Worm (Caenorhabditis elegans) whole organism, late embryonic: ENCODE data around the gene syd-1.

ENCODE experiments used
- C08G9.2 ChIP-seq: sonication (generic microtip); optimal IDR thresholded peaks from 2 replicates; lab custom pipeline; 2016; ENCODE audit warnings: mild to moderate bottlenecking, missing genetic modification characterization, moderate library complexity, missing compliant biosample characterization
- F13H6.1 ChIP-seq: sonication (generic microtip); optimal IDR thresholded peaks from 2 replicates; lab custom pipeline; 2016; ENCODE audit warnings: missing genetic modification characterization, missing compliant biosample characterization
- K09A11.1 ChIP-seq: sonication (generic microtip); optimal IDR thresholded peaks from 2 replicates; lab custom pipeline; 2017; ENCODE audit warnings: antibody characterized with exemption, mild to moderate bottlenecking, missing genetic modification characterization, missing compliant biosample characterization; ENCODE audit not compliant: insufficient read depth
- ceh-14 ChIP-seq: sonication (generic microtip); optimal IDR thresholded peaks from 2 replicates; lab custom pipeline; 2016; ENCODE audit warnings: missing genotype, missing genetic modification characterization, missing compliant biosample characterization
- ceh-18 ChIP-seq: sonication (generic microtip); optimal IDR thresholded peaks from 2 replicates; lab custom pipeline; 2016; ENCODE audit warnings: missing genetic modification characterization, missing compliant biosample characterization
- ceh-19 ChIP-seq: fragments of 200-800 bp; sonication (Bioruptor generic); optimal IDR thresholded peaks from 2 replicates; lab custom pipeline; 2018; ENCODE audit warnings: mild to moderate bottlenecking, missing genetic modification characterization, missing compliant biosample characterization
- ceh-2 ChIP-seq: sonication (generic microtip); optimal IDR thresholded peaks from 2 replicates; lab custom pipeline; 2016; ENCODE audit warnings: missing genotype, missing genetic modification characterization, missing compliant biosample characterization
- ceh-31 ChIP-seq: sonication (generic microtip); optimal IDR thresholded peaks from 2 replicates; lab custom pipeline; 2016; ENCODE audit warnings: missing genetic modification characterization, missing compliant biosample characterization
- ceh-34 ChIP-seq: sonication (generic microtip); optimal IDR thresholded peaks from 2 replicates; lab custom pipeline; 2016; ENCODE audit warnings: mild to moderate bottlenecking, missing genetic modification characterization, missing compliant biosample characterization
- ceh-9 ChIP-seq: sonication (generic microtip); optimal IDR thresholded peaks from 2 replicates; lab custom pipeline; 2016; ENCODE audit warnings: mild to moderate bottlenecking, missing genetic modification characterization, inconsistent platforms, missing compliant biosample characterization
- che-1 ChIP-seq: sonication (generic microtip); optimal IDR thresholded peaks from 2 replicates; lab custom pipeline; 2016; ENCODE audit warnings: mild to moderate bottlenecking, missing genetic modification characterization, missing compliant biosample characterization
- dve-1 ChIP-seq: sonication (generic microtip); optimal IDR thresholded peaks from 2 replicates; lab custom pipeline; 2017; ENCODE audit warnings: antibody characterized with exemption, mild to moderate bottlenecking, missing genetic modification characterization, missing compliant biosample characterization
- elt-4 ChIP-seq: sonication (generic microtip); optimal IDR thresholded peaks from 2 replicates; lab custom pipeline; 2016; ENCODE audit warnings: missing genetic modification characterization, missing compliant biosample characterization
- eyg-1 ChIP-seq: sonication (generic microtip); optimal IDR thresholded peaks from 2 replicates; lab custom pipeline; 2016; ENCODE audit warnings: missing genotype, missing genetic modification characterization, missing compliant biosample characterization
- fax-1 ChIP-seq: sonication (generic microtip); optimal IDR thresholded peaks from 2 replicates; lab custom pipeline; 2016; ENCODE audit warnings: missing genotype, missing genetic modification characterization, missing compliant biosample characterization
- hlh-15 ChIP-seq: sonication (generic microtip); optimal IDR thresholded peaks from 2 replicates; lab custom pipeline; 2016; ENCODE audit warnings: missing genetic modification characterization, missing compliant biosample characterization
- hlh-30 ChIP-seq: sonication (generic microtip); optimal IDR thresholded peaks from 2 replicates; lab custom pipeline; 2017; ENCODE audit warnings: antibody characterized with exemption, missing genetic modification characterization, missing compliant biosample characterization; ENCODE audit not compliant: insufficient read depth
- hlh-8 ChIP-seq: sonication (generic microtip); optimal IDR thresholded peaks from 2 replicates; lab custom pipeline; 2016; ENCODE audit warnings: missing genotype, missing genetic modification characterization, missing compliant biosample characterization
- lim-6 ChIP-seq: sonication (generic microtip); optimal IDR thresholded peaks from 2 replicates; lab custom pipeline; 2016; ENCODE audit warnings: missing genetic modification characterization, missing compliant biosample characterization
- lin-11 ChIP-seq: fragments of 200-800 bp; sonication (Bioruptor generic); optimal IDR thresholded peaks from 2 replicates; lab custom pipeline; 2018; ENCODE audit warnings: mild to moderate bottlenecking, missing genetic modification characterization, missing compliant biosample characterization
- nfya-1 ChIP-seq: sonication (generic microtip); optimal IDR thresholded peaks from 2 replicates; lab custom pipeline; 2017; ENCODE audit warnings: missing genetic modification characterization, mild to moderate bottlenecking, missing compliant biosample characterization, antibody characterized with exemption, moderate library complexity
- nhr-11 ChIP-seq: fragments of 150-350 bp; optimal IDR thresholded peaks from 2 replicates; lab custom pipeline; 2014; ENCODE audit warnings: missing biosample characterization, missing genetic modification characterization
- pag-3 ChIP-seq: sonication (generic microtip); optimal IDR thresholded peaks from 2 replicates; lab custom pipeline; 2016; ENCODE audit warnings: missing compliant biosample characterization, missing genetic modification characterization, borderline replicate concordance
- pqm-1 ChIP-seq: sonication (generic microtip); optimal IDR thresholded peaks from 2 replicates; lab custom pipeline; 2016; ENCODE audit warnings: missing genetic modification characterization, missing compliant biosample characterization
- pros-1 ChIP-seq: fragments of 150-350 bp; optimal IDR thresholded peaks from 2 replicates; lab custom pipeline; 2014; ENCODE audit warnings: missing biosample characterization, missing genetic modification reagents, missing genetic modification characterization
- ref-2 ChIP-seq: sonication (generic microtip); optimal IDR thresholded peaks from 2 replicates; lab custom pipeline; 2016; ENCODE audit warnings: missing genetic modification characterization, missing compliant biosample characterization
- rnt-1 ChIP-seq: sonication (generic microtip); optimal IDR thresholded peaks from 2 replicates; lab custom pipeline; 2016; ENCODE audit warnings: missing genetic modification characterization, missing compliant biosample characterization
- sdc-2 ChIP-seq: sonication (generic microtip); optimal IDR thresholded peaks from 2 replicates; lab custom pipeline; 2016; ENCODE audit warnings: missing genotype, missing genetic modification characterization, missing compliant biosample characterization
- sox-2 ChIP-seq: fragments of 200-800 bp; sonication (Bioruptor generic); IDR thresholded peaks from 2 replicates; pipeline ENCODE4 v1.3.6; 2022; ENCODE audit warnings: missing genetic modification reagents, missing genetic modification characterization, missing compliant biosample characterization
- syd-9 ChIP-seq: sonication (generic microtip); optimal IDR thresholded peaks from 2 replicates; lab custom pipeline; 2016; ENCODE audit warnings: mild to moderate bottlenecking, missing genetic modification characterization, moderate library complexity, missing compliant biosample characterization
- tbx-2 ChIP-seq: sonication (generic microtip); optimal IDR thresholded peaks from 2 replicates; lab custom pipeline; 2016; ENCODE audit warnings: missing genetic modification characterization, missing compliant biosample characterization
- unc-3 ChIP-seq, 2 experiments: fragments of 200-800 bp in 1 of 2; sonication (Bioruptor generic) in 1 of 2; sonication (generic microtip) in 1 of 2; conservative IDR thresholded peaks in 1 of 2; optimal IDR thresholded peaks in 1 of 2; 2 replicates each; pipeline versions ENCODE4 v1.3.6 to Lab custom; 2016 to 2022; ENCODE audit warnings: missing compliant biosample characterization in 2 of 2, missing genetic modification characterization in 2 of 2, missing genetic modification reagents in 1 of 2
- unc-42 ChIP-seq: sonication (generic microtip); optimal IDR thresholded peaks from 2 replicates; lab custom pipeline; 2016; ENCODE audit warnings: missing genotype, missing genetic modification characterization, missing compliant biosample characterization
- unc-55 ChIP-seq: sonication (generic microtip); optimal IDR thresholded peaks from 2 replicates; lab custom pipeline; 2017; ENCODE audit warnings: missing biosample characterization, missing genetic modification reagents, missing genetic modification characterization
- unc-86 ChIP-seq: sonication (generic microtip); optimal IDR thresholded peaks from 2 replicates; lab custom pipeline; 2016; ENCODE audit warnings: missing genetic modification characterization, missing compliant biosample characterization

syd-1 gene

DNA sequence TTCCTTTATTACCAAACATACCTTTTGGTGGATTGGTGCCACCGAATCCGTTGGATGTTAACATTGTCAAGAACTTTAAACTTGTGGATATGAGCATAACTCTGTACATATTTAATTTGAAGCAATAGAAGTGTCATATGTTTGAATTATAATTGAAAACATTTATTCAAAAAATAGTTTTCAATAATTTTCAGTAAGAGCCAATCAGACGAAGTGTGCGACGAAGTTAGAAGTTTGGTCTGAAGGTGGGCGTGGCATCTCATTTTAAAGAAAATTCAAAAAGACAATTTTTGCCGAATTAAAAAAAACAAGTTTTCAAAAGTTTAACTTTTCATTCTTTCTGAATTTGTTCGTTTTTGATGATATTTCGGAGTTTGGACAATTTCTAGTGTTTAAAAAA, at the start of gene syd-1:
Gene syd-1 (minus strand): TSS at position 101 of the 400 bp plus-strand sequence.
- TF ChIP-seq ceh-2 (tag; lab: Kevin White, UChicago): no peak
- no peak for TF ChIP-seq hlh-8 (tag; lab: Kevin White, UChicago)
- TF ChIP-seq hlh-15: no peak
- no peak for TF ChIP-seq ceh-14
- TF ChIP-seq ceh-9 (tag; lab: Kevin White, UChicago): no peak
- no peak for TF ChIP-seq ref-2 (tag; lab: Kevin White, UChicago)
- TF ChIP-seq lim-6 (tag; lab: Kevin White, UChicago): no peak
- TF ChIP-seq, all 69 proteins: peak for 0

DNA sequence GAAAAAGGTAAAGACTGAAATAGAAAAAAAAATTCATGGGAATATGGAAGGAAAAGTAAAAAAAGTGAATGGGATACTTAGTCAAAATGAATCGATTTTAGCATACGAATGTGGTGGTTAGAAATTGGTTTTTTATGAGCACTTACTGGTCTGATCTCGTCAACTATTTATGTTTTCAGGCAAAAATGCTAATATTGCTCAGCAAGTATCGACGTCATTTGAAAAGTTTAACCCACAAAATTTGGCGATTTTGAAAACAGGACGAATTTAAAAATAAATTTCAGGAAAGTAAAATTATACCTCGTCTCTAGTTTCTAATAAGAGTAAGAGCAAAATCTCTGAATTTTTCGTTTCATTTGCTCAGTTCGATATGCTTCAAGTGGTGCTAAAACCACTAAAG, 48.5 kb upstream of the syd-1 start:
- TF ChIP-seq pqm-1 (tag; lab: Kevin White, UChicago) (no peak), tbx-2 (tag; lab: Kevin White, UChicago) (no peak), C08G9.2 (tag; lab: Kevin White, UChicago) (no peak), sox-2 (GFP tag; lab: Robert Waterston, UW) (no peak), ceh-14 (no peak), pag-3 (tag; lab: Kevin White, UChicago) (no peak), unc-3 (GFP tag; conservative IDR thresholded peaks at IDR 0.05; lab: Robert Waterston, UW) (no peak), unc-3 (tag; optimal IDR thresholded peaks at IDR 0.05; lab: Kevin White, UChicago) (no peak), lin-11 (tag; lab: Kevin White, UChicago) (no peak), nhr-11 (tag; lab: Kevin White, UChicago) (no peak), syd-9 (tag; lab: Kevin White, UChicago) (no peak), ceh-34 (tag; lab: Kevin White, UChicago) (no peak), che-1 (no peak), rnt-1 (tag; lab: Kevin White, UChicago) (no peak)

DNA sequence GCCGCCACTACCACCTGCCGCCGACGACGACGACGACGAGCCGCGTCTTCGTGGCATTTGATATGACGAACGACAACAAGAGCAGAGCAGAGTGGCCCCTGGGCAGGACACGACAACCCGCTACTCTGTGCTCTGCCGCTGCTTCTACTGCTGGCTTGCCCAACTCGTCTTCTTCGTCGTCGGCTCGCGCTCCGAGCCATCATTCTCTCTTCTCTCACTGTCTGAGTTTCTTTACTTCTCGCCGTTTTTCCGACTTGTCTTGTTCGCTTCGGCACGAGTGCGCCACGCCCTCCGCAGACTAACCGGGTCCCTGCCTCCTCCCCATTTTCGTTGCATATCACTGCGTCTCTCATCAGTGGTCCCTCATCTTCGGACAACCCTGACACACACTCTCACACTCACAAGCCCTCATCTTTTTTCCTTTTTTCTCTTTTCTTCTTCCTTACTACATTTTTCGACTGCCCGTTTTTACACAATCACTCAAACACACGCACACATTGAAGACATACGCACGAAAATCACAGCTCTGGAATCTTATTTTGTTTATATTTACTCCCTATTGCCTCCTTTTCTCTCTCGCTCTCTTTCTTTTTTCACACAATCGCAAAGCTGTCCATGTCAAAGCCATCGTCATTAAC, 47.4 kb upstream of the syd-1 start:
- TF ChIP-seq ceh-18 (tag; lab: Kevin White, UChicago): peak; percentile 95
- peak; percentile 74 for TF ChIP-seq ceh-34 (tag; lab: Kevin White, UChicago)
- TF ChIP-seq rnt-1 (tag; lab: Kevin White, UChicago): peak; percentile 67
- peak; percentile 2 for TF ChIP-seq pqm-1 (tag; lab: Kevin White, UChicago)
- no peak for TF ChIP-seq fax-1
- no peak for TF ChIP-seq unc-86
- TF ChIP-seq ceh-14: no peak
- TF ChIP-seq ceh-19 (GFP tag; lab: Kevin White, UChicago): peak; percentile 10
- TF ChIP-seq unc-3 (GFP tag; conservative IDR thresholded peaks at IDR 0.05; lab: Robert Waterston, UW): no peak
- peak; percentile 5 for TF ChIP-seq unc-3 (tag; optimal IDR thresholded peaks at IDR 0.05; lab: Kevin White, UChicago)
- TF ChIP-seq dve-1: no peak
- no peak for TF ChIP-seq nhr-11 (tag; lab: Kevin White, UChicago)
- peak; percentile 2 for TF ChIP-seq K09A11.1 (tag; lab: Kevin White, UChicago)
- TF ChIP-seq unc-42 (tag; lab: Kevin White, UChicago): peak; percentile 79
- no peak for TF ChIP-seq eyg-1 (tag; lab: Kevin White, UChicago)
- TF ChIP-seq hlh-8 (tag; lab: Kevin White, UChicago): peak; percentile 39
- TF ChIP-seq nfya-1 (tag; lab: Kevin White, UChicago): peak; percentile 67
- TF ChIP-seq pros-1 (tag; lab: Kevin White, UChicago): peak; percentile 38
- no peak for TF ChIP-seq elt-4
- no peak for TF ChIP-seq sox-2 (GFP tag; lab: Robert Waterston, UW)
- peak; percentile 23 for TF ChIP-seq sdc-2
- TF ChIP-seq tbx-2 (tag; lab: Kevin White, UChicago): peak; percentile 57
- peak; percentile 68 for TF ChIP-seq ceh-31 (tag; lab: Kevin White, UChicago)
- TF ChIP-seq F13H6.1 (tag; lab: Kevin White, UChicago): peak; percentile 61
- TF ChIP-seq unc-55 (GFP tag; lab: Kevin White, UChicago): peak; percentile 60
- TF ChIP-seq hlh-30 (tag; lab: Kevin White, UChicago): peak; percentile 10
